Worm (Caenorhabditis elegans) whole organism, L4 larva: ENCODE measurements around the gene F44E2.4.

Source experiments
- R02D3.7 ChIP-seq: fragments of 150-350 bp; sonication (generic microtip); optimal IDR thresholded peaks from 3 replicates; lab custom pipeline; 2014; ENCODE audit warnings: missing biosample characterization, missing genetic modification characterization
- ZK546.5 ChIP-seq, 2 experiments: sonication (generic microtip); optimal IDR thresholded peaks; 2 replicates each; lab custom pipeline; 2017; ENCODE audit warnings: missing biosample characterization in 2 of 2, missing genetic modification characterization in 2 of 2
- daf-12 ChIP-seq: fragments of 150-350 bp; optimal IDR thresholded peaks from 2 replicates; lab custom pipeline; 2014; ENCODE audit warnings: missing biosample characterization, missing genetic modification reagents, missing genetic modification characterization
- egl-43 ChIP-seq: fragments of 200-800 bp; sonication (Bioruptor generic); IDR thresholded peaks from 2 replicates; pipeline ENCODE4 v1.3.6; 2022; ENCODE audit warnings: missing genetic modification reagents, missing genetic modification characterization, missing compliant biosample characterization
- jun-1 ChIP-seq: fragments of 150-350 bp; optimal IDR thresholded peaks from 2 replicates; lab custom pipeline; 2014; ENCODE audit warnings: missing biosample characterization, missing genetic modification reagents, missing genetic modification characterization
- lin-13 ChIP-seq: fragments of 150-350 bp; optimal IDR thresholded peaks from 2 replicates; lab custom pipeline; 2014; ENCODE audit warnings: missing biosample characterization, missing genetic modification reagents, missing genetic modification characterization
- lin-39 ChIP-seq: fragments of 150-350 bp; optimal IDR thresholded peaks from 2 replicates; lab custom pipeline; 2014; ENCODE audit warnings: missing biosample characterization, missing genetic modification reagents, missing genetic modification characterization
- nhr-11 ChIP-seq: fragments of 150-350 bp; optimal IDR thresholded peaks from 2 replicates; lab custom pipeline; 2014; ENCODE audit warnings: missing biosample characterization, missing genetic modification characterization
- nhr-111 ChIP-seq: fragments of 200-800 bp; sonication (Bioruptor generic); optimal IDR thresholded peaks from 2 replicates; lab custom pipeline; 2018; ENCODE audit warnings: mild to moderate bottlenecking, missing genetic modification characterization, missing compliant biosample characterization
- pqm-1 ChIP-seq: sonication (generic microtip); optimal IDR thresholded peaks from 2 replicates; lab custom pipeline; 2017; ENCODE audit warnings: missing biosample characterization, missing genetic modification characterization
- unc-39 ChIP-seq: sonication (generic microtip); optimal IDR thresholded peaks from 2 replicates; lab custom pipeline; 2017; ENCODE audit warnings: missing biosample characterization, missing genetic modification characterization
- zfp-2 ChIP-seq: sonication (generic microtip); optimal IDR thresholded peaks from 2 replicates; lab custom pipeline; 2016; ENCODE audit warnings: mild to moderate bottlenecking, missing genetic modification characterization, missing compliant biosample characterization
- zfp-3 ChIP-seq: fragments of 200-800 bp; sonication (Bioruptor generic); conservative IDR thresholded peaks from 2 replicates; pipeline ENCODE4 v1.3.6; 2022; ENCODE audit warnings: missing genetic modification reagents, missing genetic modification characterization, missing compliant biosample characterization

- TF ChIP-seq nhr-11 (tag; lab: Kevin White, UChicago) (no peak), zfp-2 (no peak), jun-1 (tag; lab: Kevin White, UChicago) (no peak), pqm-1 (tag; lab: Kevin White, UChicago) (no peak), ZK546.5 (tag; optimal IDR thresholded peaks at IDR 0.05; lab: Kevin White, UChicago) (no peak), R02D3.7 (tag; lab: Kevin White, UChicago) (no peak), nhr-111 (GFP tag; lab: Kevin White, UChicago) (no peak), egl-43 (GFP tag; lab: Robert Waterston, UW) (no peak), unc-39 (tag; lab: Kevin White, UChicago) (no peak), zfp-3 (no peak), lin-39 (tag; lab: Kevin White, UChicago) (no peak), lin-13 (GFP tag; lab: Kevin White, UChicago) (no peak), daf-12 (tag; lab: Kevin White, UChicago) (no peak)
Observed at ce11 chrIII:8784500-8784899, 53.7 kb downstream of the F44E2.4 start.
